Worm (Caenorhabditis elegans): Measurements from ENCODE around the gene B0547.2.

The B0547.2 gene

ce11 chrIV:5682547-5683234, 36.9 kb downstream of the B0547.2 start, which contains the start of the genes C55C3.7 and C55C3.6:
C55C3.7 (minus strand) TSS chrIV:5682647.
C55C3.6 (plus strand) TSS chrIV:5683184.
- TF ChIP-seq med-1 (GFP tag; optimal IDR thresholded peaks at IDR 0.05; ENCODE audit: insufficient read depth): no peak
- no peak for TF ChIP-seq tab-1 (GFP tag; IDR thresholded peaks at IDR 0.05)
- TF ChIP-seq flt-1 (GFP tag; IDR thresholded peaks at IDR 0.05): no peak
- no peak for TF ChIP-seq T22C8.4 (GFP tag; IDR thresholded peaks at IDR 0.05)
- TF ChIP-seq ztf-23 (GFP tag; IDR thresholded peaks at IDR 0.05): no peak
- no peak for TF ChIP-seq cog-1 (tag; optimal IDR thresholded peaks at IDR 0.05)
- TF ChIP-seq ref-1 (GFP tag; conservative IDR thresholded peaks at IDR 0.05): no peak
- TF ChIP-seq klf-2 (GFP tag; conservative IDR thresholded peaks at IDR 0.05): no peak
- TF ChIP-seq ztf-29 (GFP tag; IDR thresholded peaks at IDR 0.05): no peak

- peak; percentile 45; the same call in 1 of the 2 replicates for TF ChIP-seq T22C8.4 (GFP tag; IDR thresholded peaks at IDR 0.05)
- no peak for TF ChIP-seq flt-1 (GFP tag; IDR thresholded peaks at IDR 0.05)
Measured at ce11 chrIV:5685014-5685413, 39.2 kb downstream of the B0547.2 start, which contains the start of gene C55C3.3. C55C3.3 (plus strand) TSS chrIV:5685287.

ce11 chrIV:5690386-5691080, 44.7 kb downstream of the B0547.2 start, which contains the start of gene C55C3.8:
C55C3.8 (plus strand) TSS chrIV:5691030.
- no peak for TF ChIP-seq ztf-29 (GFP tag; IDR thresholded peaks at IDR 0.05)
- no peak for TF ChIP-seq T22C8.4 (GFP tag; IDR thresholded peaks at IDR 0.05)
- TF ChIP-seq cog-1 (tag; optimal IDR thresholded peaks at IDR 0.05): no peak
- TF ChIP-seq med-1 (GFP tag; optimal IDR thresholded peaks at IDR 0.05; ENCODE audit: insufficient read depth): no peak
- TF ChIP-seq klf-2 (GFP tag; conservative IDR thresholded peaks at IDR 0.05): no peak
- no peak for TF ChIP-seq tab-1 (GFP tag; IDR thresholded peaks at IDR 0.05)
- TF ChIP-seq ref-1 (GFP tag; conservative IDR thresholded peaks at IDR 0.05): no peak
- TF ChIP-seq ztf-23 (GFP tag; IDR thresholded peaks at IDR 0.05): no peak
- TF ChIP-seq flt-1 (GFP tag; IDR thresholded peaks at IDR 0.05): no peak

ce11 chrIV:5691189-5691588, 45.4 kb downstream of the B0547.2 start:
- peak; percentile 32; the same call in 1 of the 2 replicates for TF ChIP-seq ztf-23 (GFP tag; IDR thresholded peaks at IDR 0.05)
- peak; percentile 22; the same call in 1 of the 2 replicates for TF ChIP-seq flt-1 (GFP tag; IDR thresholded peaks at IDR 0.05)

All from whole organism, midembryonic.